Worm (Caenorhabditis elegans) whole organism, early embryonic: ENCODE results near the gene lin-8.
A peak's percentile ranks its signal among the peaks of the same experiment; 100 is the strongest.

Experiments
- F13C5.2 ChIP-seq: sonication (generic microtip); optimal IDR thresholded peaks from 2 replicates; lab custom pipeline; 2017; ENCODE audit warnings: mild to moderate bottlenecking, missing genetic modification characterization, inconsistent platforms, missing compliant biosample characterization
- aly-1 ChIP-seq: sonication (generic microtip); optimal IDR thresholded peaks from 2 replicates; lab custom pipeline; 2016; ENCODE audit warnings: missing genetic modification characterization, missing compliant biosample characterization
- ama-1 ChIP-seq: fragments of 150-350 bp; optimal IDR thresholded peaks from 2 replicates; lab custom pipeline; 2014
- ets-7 ChIP-seq: sonication (generic microtip); optimal IDR thresholded peaks from 2 replicates; lab custom pipeline; 2016; ENCODE audit warnings: missing genotype, missing genetic modification characterization, missing compliant biosample characterization
- flt-1 ChIP-seq: fragments of 200-800 bp; sonication (Bioruptor generic); IDR thresholded peaks from 2 replicates; pipeline ENCODE4 v1.3.6; 2022; ENCODE audit warnings: missing genetic modification characterization, missing compliant biosample characterization
- hnd-1 ChIP-seq: sonication (generic microtip); optimal IDR thresholded peaks from 2 replicates; lab custom pipeline; 2016; ENCODE audit warnings: missing genetic modification characterization, missing compliant biosample characterization
- scrt-1 ChIP-seq: fragments of 200-800 bp; sonication (Bioruptor generic); IDR thresholded peaks from 2 replicates; pipeline ENCODE4 v1.3.6; 2022; ENCODE audit warnings: missing genetic modification characterization, missing compliant biosample characterization
- sea-1 ChIP-seq: fragments of 200-800 bp; sonication (Bioruptor generic); conservative IDR thresholded peaks from 2 replicates; pipeline ENCODE4 v1.3.6; 2022; ENCODE audit warnings: missing genetic modification characterization, missing compliant biosample characterization
- tbx-11 ChIP-seq: fragments of 200-800 bp; sonication (Bioruptor generic); IDR thresholded peaks from 2 replicates; pipeline ENCODE4 v1.3.6; 2022; ENCODE audit warnings: missing genetic modification characterization, missing compliant biosample characterization
- tra-4 ChIP-seq: sonication (generic microtip); optimal IDR thresholded peaks from 2 replicates; lab custom pipeline; 2017; ENCODE audit warnings: missing genetic modification characterization, missing compliant biosample characterization

DNA sequence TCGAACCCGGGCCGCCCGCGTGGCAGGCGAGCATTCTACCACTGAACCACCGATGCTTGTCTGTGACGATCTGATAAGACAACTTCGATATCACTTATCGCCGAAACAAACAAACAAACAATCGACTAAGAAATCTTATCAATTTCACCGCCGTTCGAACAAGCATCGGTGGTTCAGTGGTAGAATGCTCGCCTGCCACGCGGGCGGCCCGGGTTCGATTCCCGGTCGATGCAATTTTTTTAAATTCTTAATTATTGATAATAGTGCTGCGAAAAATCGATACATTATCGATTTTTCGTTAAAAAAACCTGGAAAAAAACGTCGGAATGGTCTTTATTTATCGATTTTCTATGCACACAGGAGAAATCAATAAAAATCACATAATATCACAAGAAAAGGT lies 5.6 kb downstream of the lin-8 start:
- no peak for TF ChIP-seq flt-1 (GFP tag; lab: Robert Waterston, UW)
- no peak for TF ChIP-seq ama-1 (lab: Kevin White, UChicago)
- TF ChIP-seq hnd-1, result no peak
- 0 out of 2 replicates have a peak, but pooled peaks have one; percentile 9 for TF ChIP-seq scrt-1 (GFP tag; lab: Robert Waterston, UW)
- TF ChIP-seq tra-4 (tag; lab: Kevin White, UChicago), result no peak
- no peak for TF ChIP-seq ets-7 (tag; lab: Kevin White, UChicago)
- TF ChIP-seq aly-1 (tag; lab: Kevin White, UChicago), result no peak
- no peak for TF ChIP-seq F13C5.2 (tag; lab: Kevin White, UChicago)
- no peak for TF ChIP-seq tbx-11 (GFP tag; lab: Robert Waterston, UW)
- TF ChIP-seq sea-1 (GFP tag; lab: Robert Waterston, UW), result no peak
